Fruit fly (Drosophila melanogaster) whole organism, pupa: ENCODE data around the gene CG3984.
A peak's percentile ranks its signal among the peaks of the same experiment; 100 is the strongest.

Experiments
- CG10348 ChIP-seq: fragments of 200-800 bp; sonication (Bioruptor generic); IDR thresholded peaks from 2 replicates; pipeline ENCODE4 v1.3.6; 2022; ENCODE audit warnings: missing biosample characterization, missing genetic modification characterization
- CG12605 ChIP-seq: fragments of 200-800 bp; sonication (Bioruptor generic); IDR thresholded peaks from 2 replicates; pipeline ENCODE4 v1.3.6; 2022; ENCODE audit warnings: missing biosample characterization, missing genetic modification characterization
- CG14655 ChIP-seq: fragments of 200-800 bp; sonication (Bioruptor generic); optimal IDR thresholded peaks from 3 replicates; lab custom pipeline; 2017; ENCODE audit warnings: mild to moderate bottlenecking, missing biosample characterization, missing genetic modification reagents, missing genetic modification characterization
- CG15710 ChIP-seq: fragments of 200-800 bp; sonication (Bioruptor generic); optimal IDR thresholded peaks from 2 replicates; lab custom pipeline; 2018; ENCODE audit warnings: missing biosample characterization, mild to moderate bottlenecking, missing genetic modification characterization, moderate library complexity
- CG17806 ChIP-seq: fragments of 200-800 bp; sonication (Bioruptor generic); optimal IDR thresholded peaks from 2 replicates; lab custom pipeline; 2018; ENCODE audit warnings: missing biosample characterization, mild to moderate bottlenecking, missing genetic modification characterization, moderate library complexity
- CG32121 ChIP-seq: fragments of 200-800 bp; sonication (Bioruptor generic); IDR thresholded peaks from 2 replicates; pipeline ENCODE4 v1.3.6; 2022; ENCODE audit warnings: missing biosample characterization, missing genetic modification characterization
- CG4496 ChIP-seq: fragments of 200-800 bp; sonication (Bioruptor generic); IDR thresholded peaks from 3 replicates; pipeline ENCODE4 v1.3.6; 2022; ENCODE audit warnings: missing biosample characterization, missing genetic modification characterization
- D1 ChIP-seq: fragments of 200-800 bp; sonication (Bioruptor generic); optimal IDR thresholded peaks from 2 replicates; lab custom pipeline; 2018; ENCODE audit warnings: missing biosample characterization, mild to moderate bottlenecking, missing genetic modification characterization, moderate library complexity
- EcR ChIP-seq: fragments of 200-800 bp; sonication (Bioruptor generic); optimal IDR thresholded peaks from 3 replicates; lab custom pipeline; 2019; ENCODE audit warnings: missing biosample characterization, missing genetic modification characterization, mild to moderate bottlenecking, moderate library complexity, missing genetic modification reagents
- Ets98B ChIP-seq: fragments of 200-800 bp; sonication (Bioruptor generic); IDR thresholded peaks from 2 replicates; pipeline ENCODE4 v1.3.6; 2022; ENCODE audit warnings: missing biosample characterization, missing genetic modification characterization
- Pif1B ChIP-seq: fragments of 200-800 bp; sonication (Bioruptor generic); optimal IDR thresholded peaks from 3 replicates; lab custom pipeline; 2016; ENCODE audit warnings: missing biosample characterization, missing genetic modification characterization
- Snoo ChIP-seq: fragments of 200-800 bp; sonication (Bioruptor generic); optimal IDR thresholded peaks from 3 replicates; lab custom pipeline; 2017; ENCODE audit warnings: missing biosample characterization, mild to moderate bottlenecking, missing genetic modification characterization, inconsistent platforms
- rn ChIP-seq: fragments of 200-800 bp; sonication (Bioruptor generic); IDR thresholded peaks from 2 replicates; pipeline ENCODE4 v1.3.6; 2022; ENCODE audit warnings: missing biosample characterization, missing genetic modification characterization

DNA sequence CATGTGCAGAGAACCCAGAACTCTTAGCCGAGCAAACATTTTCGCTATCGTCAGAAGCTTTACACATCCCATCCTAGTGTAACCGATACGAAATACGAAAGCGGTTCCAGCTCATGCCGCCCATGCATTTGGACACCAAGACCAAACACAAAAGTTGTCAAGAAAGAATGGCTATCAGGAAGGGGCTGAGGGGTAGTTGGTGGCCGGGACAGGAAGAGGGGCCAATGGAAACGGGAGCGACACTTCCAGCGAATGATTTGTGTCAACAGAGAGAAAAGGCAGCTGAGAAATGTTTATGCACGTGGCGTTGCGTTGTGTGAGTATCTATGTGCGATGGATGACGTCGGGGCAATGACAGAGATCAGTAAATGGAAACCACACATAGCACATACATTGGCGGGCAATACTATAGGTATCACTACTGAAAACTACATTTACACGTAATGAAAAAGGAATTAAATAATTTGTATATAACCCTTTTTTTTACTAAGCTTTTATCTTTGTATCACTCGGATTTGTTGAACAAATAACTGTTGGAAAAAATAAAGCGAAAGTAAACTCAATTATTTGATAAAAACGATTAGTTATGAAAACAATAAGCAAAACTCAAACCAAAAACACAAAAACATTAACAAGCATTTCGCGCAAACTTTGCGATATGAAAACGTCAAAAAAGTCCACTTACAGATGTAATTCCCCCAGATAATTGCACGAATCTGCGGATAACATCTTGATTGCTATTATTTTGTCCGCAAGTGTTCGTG lies 22.3 kb upstream of the CG3984 start:
- TF ChIP-seq CG10348 (GFP tag; lab: Robert Waterston, UW) = no peak
- peak; percentile 20 for TF ChIP-seq Snoo (tag; lab: Kevin White, UChicago)
- peak; percentile 53 for TF ChIP-seq EcR
- no peak for TF ChIP-seq CG12605 (GFP tag; lab: Robert Waterston, UW)
- peak; percentile 95 for TF ChIP-seq CG14655
- TF ChIP-seq Pif1B = peak; percentile 67
- no peak for TF ChIP-seq rn
- TF ChIP-seq Ets98B (GFP tag; lab: Robert Waterston, UW) = peak; percentile 40; the same call in 1 of the 2 replicates
- TF ChIP-seq CG4496 = 0 out of 3 replicates have a peak, but pooled peaks have one; percentile 17
- TF ChIP-seq CG17806 (tag; lab: Kevin White, UChicago) = peak; percentile 66
- TF ChIP-seq D1 = peak; percentile 58
- TF ChIP-seq CG32121 (GFP tag; lab: Robert Waterston, UW) = peak; percentile 50; the same call in 1 of the 2 replicates
- TF ChIP-seq CG15710 = peak; percentile 81
